Worm (Caenorhabditis elegans) whole organism, L1 larva: ENCODE results near the gene npr-30.

Source experiments
- C16A3.4 ChIP-seq: fragments of 150-350 bp; optimal IDR thresholded peaks from 2 replicates; lab custom pipeline; 2014; ENCODE audit warnings: missing biosample characterization, missing genetic modification characterization
- F16B12.6 ChIP-seq: fragments of 150-350 bp; optimal IDR thresholded peaks from 2 replicates; lab custom pipeline; 2014; ENCODE audit warnings: missing biosample characterization, missing genetic modification characterization
- ama-1 ChIP-seq: fragments of 150-350 bp; optimal IDR thresholded peaks from 2 replicates; lab custom pipeline; 2014
- blmp-1 ChIP-seq: fragments of 150-350 bp; optimal IDR thresholded peaks from 2 replicates; lab custom pipeline; 2014; ENCODE audit warnings: missing biosample characterization, missing genetic modification characterization
- efl-1 ChIP-seq, 4 experiments: fragments of 150-350 bp; optimal IDR thresholded peaks in 3 of 4; peaks in 1 of 4; 1 replicate in 1 of 4; 2 replicates in 3 of 4; lab custom pipeline; 2014; ENCODE audit warnings: missing biosample characterization in 2 of 4, missing genetic modification characterization in 2 of 4, missing genetic modification reagents in 2 of 4
- egl-13 ChIP-seq: sonication (generic microtip); optimal IDR thresholded peaks from 2 replicates; lab custom pipeline; 2016; ENCODE audit warnings: missing genotype, missing genetic modification reagents, missing genetic modification characterization, missing compliant biosample characterization
- elt-3 ChIP-seq, 6 experiments: fragments of 150-350 bp in 1 of 6; sonication (generic microtip); optimal IDR thresholded peaks; 2 replicates each; lab custom pipeline; 2017 to 2018; ENCODE audit warnings: missing biosample characterization in 6 of 6, missing genetic modification characterization in 6 of 6, inconsistent platforms in 1 of 6
- hlh-4 ChIP-seq: sonication (generic microtip); optimal IDR thresholded peaks from 2 replicates; lab custom pipeline; 2016; ENCODE audit warnings: mild to moderate bottlenecking, missing genetic modification characterization, missing compliant biosample characterization
- isw-1 ChIP-seq: fragments of 200-800 bp; sonication (Bioruptor generic); IDR thresholded peaks from 2 replicates; pipeline ENCODE4 v1.3.6; 2022; ENCODE audit warnings: missing genetic modification characterization, missing compliant biosample characterization
- jun-1 ChIP-seq: fragments of 150-350 bp; optimal IDR thresholded peaks from 2 replicates; lab custom pipeline; 2014; ENCODE audit warnings: missing biosample characterization, missing genetic modification reagents, missing genetic modification characterization
- lin-13 ChIP-seq: fragments of 150-350 bp; optimal IDR thresholded peaks from 2 replicates; lab custom pipeline; 2014; ENCODE audit warnings: missing biosample characterization, missing genetic modification reagents, missing genetic modification characterization
- lin-39 ChIP-seq: fragments of 150-350 bp; optimal IDR thresholded peaks from 2 replicates; lab custom pipeline; 2014; ENCODE audit warnings: missing biosample characterization, missing genetic modification reagents, missing genetic modification characterization
- lir-3 ChIP-seq: sonication (generic microtip); optimal IDR thresholded peaks from 2 replicates; lab custom pipeline; 2016; ENCODE audit warnings: mild to moderate bottlenecking, missing genetic modification characterization, moderate library complexity, missing compliant biosample characterization; ENCODE audit not compliant: poor library complexity
- lsy-2 ChIP-seq, 2 experiments: fragments of 150-350 bp; optimal IDR thresholded peaks; 2 replicates each; lab custom pipeline; 2014; ENCODE audit warnings: missing biosample characterization in 2 of 2, missing genetic modification characterization in 2 of 2
- nhr-11 ChIP-seq: fragments of 150-350 bp; optimal IDR thresholded peaks from 2 replicates; lab custom pipeline; 2014; ENCODE audit warnings: missing biosample characterization, missing genetic modification characterization
- nhr-12 ChIP-seq: sonication (generic microtip); optimal IDR thresholded peaks from 2 replicates; lab custom pipeline; 2017; ENCODE audit warnings: missing biosample characterization, missing genetic modification characterization
- nhr-19 ChIP-seq: fragments of 200-800 bp; sonication (Bioruptor generic); conservative IDR thresholded peaks from 2 replicates; pipeline ENCODE4 v1.3.6; 2022; ENCODE audit warnings: missing genetic modification characterization, missing compliant biosample characterization
- nhr-237 ChIP-seq: fragments of 150-350 bp; optimal IDR thresholded peaks from 2 replicates; lab custom pipeline; 2014; ENCODE audit warnings: missing biosample characterization, missing genetic modification characterization
- nhr-76 ChIP-seq: sonication (generic microtip); optimal IDR thresholded peaks from 2 replicates; lab custom pipeline; 2017; ENCODE audit warnings: missing biosample characterization, missing genetic modification characterization
- nhr-77 ChIP-seq: fragments of 150-350 bp; optimal IDR thresholded peaks from 2 replicates; lab custom pipeline; 2014; ENCODE audit warnings: missing biosample characterization, missing genetic modification characterization
- nhr-85 ChIP-seq: sonication (generic microtip); peaks from one replicate; lab custom pipeline; 2016; ENCODE audit warnings: missing genetic modification characterization, inconsistent platforms, missing compliant biosample characterization
- pqm-1 ChIP-seq: sonication (generic microtip); optimal IDR thresholded peaks from 3 replicates; lab custom pipeline; 2017; ENCODE audit warnings: missing biosample characterization, missing genetic modification characterization
- rnt-1 ChIP-seq: sonication (generic microtip); optimal IDR thresholded peaks from 2 replicates; lab custom pipeline; 2016; ENCODE audit warnings: mild to moderate bottlenecking, missing genetic modification characterization, moderate library complexity, missing compliant biosample characterization
- skn-1 ChIP-seq: fragments of 150-350 bp; optimal IDR thresholded peaks from 2 replicates; lab custom pipeline; 2014; ENCODE audit warnings: missing biosample characterization, missing genetic modification characterization
- sox-4 ChIP-seq: sonication (generic microtip); optimal IDR thresholded peaks from 2 replicates; lab custom pipeline; 2016; ENCODE audit warnings: missing genetic modification characterization, missing compliant biosample characterization
- sptf-1 ChIP-seq: fragments of 150-350 bp; optimal IDR thresholded peaks from 2 replicates; lab custom pipeline; 2014; ENCODE audit warnings: missing biosample characterization, missing genetic modification characterization
- swsn-7 ChIP-seq: sonication (generic microtip); optimal IDR thresholded peaks from 2 replicates; lab custom pipeline; 2016; ENCODE audit warnings: missing genetic modification characterization, missing compliant biosample characterization
- tbx-2 ChIP-seq: sonication (generic microtip); optimal IDR thresholded peaks from 2 replicates; lab custom pipeline; 2016; ENCODE audit warnings: missing genetic modification characterization, missing compliant biosample characterization
- unc-62 ChIP-seq: fragments of 150-350 bp; optimal IDR thresholded peaks from 2 replicates; lab custom pipeline; 2014; ENCODE audit warnings: missing biosample characterization, missing genetic modification reagents, missing genetic modification characterization
- unc-86 ChIP-seq: sonication (generic microtip); optimal IDR thresholded peaks from 2 replicates; lab custom pipeline; 2016; ENCODE audit warnings: missing genetic modification characterization, missing compliant biosample characterization
- unc-98 ChIP-seq: fragments of 200-800 bp; sonication (Bioruptor generic); IDR thresholded peaks from 2 replicates; pipeline ENCODE4 v1.3.6; 2022; ENCODE audit warnings: missing genetic modification characterization, missing compliant biosample characterization
- vab-15 ChIP-seq: sonication (generic microtip); optimal IDR thresholded peaks from 2 replicates; lab custom pipeline; 2017; ENCODE audit warnings: missing genotype, mild to moderate bottlenecking, missing genetic modification characterization, missing compliant biosample characterization
- ztf-11 ChIP-seq, 2 experiments: sonication (generic microtip); optimal IDR thresholded peaks; 2 replicates each; lab custom pipeline; 2016 to 2017; ENCODE audit warnings: missing genetic modification characterization in 2 of 2, missing biosample characterization in 1 of 2, missing compliant biosample characterization in 1 of 2

The npr-30 gene

DNA sequence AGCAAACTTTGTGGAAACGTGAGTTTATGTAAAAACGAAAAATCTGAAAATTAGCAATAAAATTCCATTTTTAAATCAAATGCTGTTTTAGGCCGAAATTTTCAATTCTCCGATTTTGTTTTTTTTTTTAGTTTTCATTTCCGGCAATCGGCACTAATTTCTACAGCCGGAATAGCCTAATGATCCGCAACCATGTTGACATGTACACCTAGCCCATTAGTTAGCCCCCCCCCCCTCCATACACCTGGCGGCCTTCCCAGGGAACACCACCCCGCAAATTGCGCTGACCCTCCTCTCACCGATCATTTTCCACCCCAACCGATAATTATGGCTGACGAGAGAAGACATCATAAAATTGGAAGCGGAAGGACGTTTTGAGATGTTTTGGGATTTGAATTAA lies 36.4 kb downstream of the npr-30 start:
- no peak for TF ChIP-seq tbx-2 (tag; lab: Kevin White, UChicago)
- peak; percentile 30 for TF ChIP-seq blmp-1 (tag; lab: Kevin White, UChicago)

DNA sequence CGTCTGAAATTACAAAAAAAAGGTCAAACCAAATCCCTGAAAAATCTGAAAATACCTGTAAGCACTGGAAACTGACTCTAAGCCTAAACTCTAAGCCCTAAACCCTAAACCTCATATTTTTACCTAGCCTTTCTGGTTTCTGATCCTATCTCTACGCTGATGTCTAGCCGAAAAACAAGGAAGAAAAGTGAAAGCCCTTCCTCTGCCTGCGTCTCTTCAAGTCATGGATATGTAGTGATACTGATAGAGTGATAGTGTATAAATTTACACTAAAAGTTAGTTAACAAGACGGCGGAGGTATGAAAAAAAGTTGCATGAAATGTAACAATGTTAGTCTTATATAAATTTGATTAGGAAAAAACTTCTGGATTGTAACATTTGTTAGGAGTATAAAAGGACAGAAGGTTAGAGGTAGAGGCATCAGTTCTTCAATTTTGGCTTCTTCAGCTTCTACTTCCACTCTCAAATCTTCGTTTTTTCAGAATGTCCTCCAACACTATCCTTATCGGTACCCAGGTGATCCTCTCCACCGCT lies 37.5 kb downstream of the npr-30 start, which contains the start of gene col-88:
col-88 (plus strand) TSS at position 484 of the 534 bp plus-strand sequence.
- TF ChIP-seq unc-86 (tag; lab: Kevin White, UChicago): no peak
- peak; percentile 97 for TF ChIP-seq blmp-1 (tag; lab: Kevin White, UChicago)
- peak in 1 of 6 experiments; percentile 54 for TF ChIP-seq elt-3 (tag; optimal IDR thresholded peaks at IDR 0.05; lab: Kevin White, UChicago)

DNA sequence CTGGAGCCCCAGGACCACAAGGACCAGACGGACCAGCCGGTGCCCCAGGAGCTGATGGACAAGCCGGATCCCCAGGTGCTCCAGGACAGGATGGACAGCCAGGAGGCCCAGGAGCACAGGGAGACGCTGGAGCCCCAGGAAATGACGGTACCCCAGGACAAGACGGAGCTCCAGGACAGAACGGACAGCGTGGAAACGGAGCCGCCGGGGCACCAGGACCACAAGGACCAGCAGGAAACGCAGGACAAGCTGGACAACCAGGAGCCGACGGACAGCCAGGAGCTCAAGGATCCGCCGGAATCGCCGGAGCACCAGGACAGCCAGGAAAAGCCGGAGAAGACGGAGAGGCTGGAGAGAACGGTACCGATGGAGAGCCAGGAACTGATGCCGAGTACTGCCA lies 38.4 kb downstream of the npr-30 start:
- TF ChIP-seq efl-1 (optimal IDR thresholded peaks at IDR 0.05; lab: Kevin White, UChicago) (no peak), efl-1 (GFP tag; optimal IDR thresholded peaks at IDR 0.05 in 1 of 2; lab: Kevin White, UChicago) (peak in 1 of 2 experiments; percentile 65), nhr-76 (tag; lab: Kevin White, UChicago) (no peak)

DNA sequence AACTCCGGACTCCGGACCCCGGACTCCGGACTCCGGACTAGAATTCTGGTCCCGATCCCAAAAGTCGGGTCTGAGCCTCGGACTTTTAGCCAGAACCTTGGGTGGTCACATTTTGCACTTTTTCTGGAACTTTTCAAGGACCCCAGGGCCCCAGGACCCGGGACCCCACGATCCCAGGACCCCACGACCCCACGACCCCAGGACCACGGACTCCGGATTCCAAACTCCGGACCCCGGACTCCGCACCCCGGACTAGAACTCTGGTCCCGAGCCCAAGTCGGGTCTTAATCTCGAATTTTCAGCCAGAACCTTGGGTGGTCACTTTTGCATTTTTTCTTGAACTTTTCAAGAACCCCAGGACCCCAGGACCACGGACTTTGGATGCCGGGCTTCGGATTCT lies 39.6 kb downstream of the npr-30 start:
- TF ChIP-seq lin-39 (tag; lab: Kevin White, UChicago): no peak
- TF ChIP-seq jun-1 (tag; lab: Kevin White, UChicago): no peak
- no peak for TF ChIP-seq egl-13
- TF ChIP-seq efl-1 (optimal IDR thresholded peaks at IDR 0.05; lab: Kevin White, UChicago): no peak
- peak in 1 of 2 experiments; percentile 23 for TF ChIP-seq efl-1 (GFP tag; optimal IDR thresholded peaks at IDR 0.05 in 1 of 2; lab: Kevin White, UChicago)
- no peak for TF ChIP-seq ztf-11 (tag; optimal IDR thresholded peaks at IDR 0.05; lab: Kevin White, UChicago)

DNA sequence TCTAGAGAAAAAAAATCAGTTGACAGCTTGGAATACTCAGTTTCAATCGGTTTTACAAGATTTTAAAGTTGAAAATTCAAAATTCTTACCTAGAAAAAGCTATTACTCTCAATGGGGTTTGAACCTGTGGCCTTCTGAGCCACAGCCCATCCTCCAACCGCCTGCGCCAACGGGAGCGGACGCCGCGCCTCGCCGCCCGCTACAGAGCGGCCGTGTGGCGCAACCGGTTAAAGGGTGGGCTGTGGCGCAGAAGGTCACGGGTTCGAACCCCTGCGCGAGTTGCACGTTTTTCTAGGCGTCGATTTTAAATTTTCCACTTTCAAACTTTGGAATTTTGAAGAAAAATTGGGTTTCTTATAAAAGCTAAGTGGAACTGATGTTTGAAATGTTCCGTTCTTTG lies 45.2 kb downstream of the npr-30 start:
- TF ChIP-seq sptf-1 (no peak), lin-13 (GFP tag; lab: Kevin White, UChicago) (no peak), isw-1 (no peak), nhr-12 (tag; lab: Kevin White, UChicago) (no peak), ztf-11 (tag; optimal IDR thresholded peaks at IDR 0.05; lab: Kevin White, UChicago) (no peak), swsn-7 (tag; lab: Kevin White, UChicago) (no peak), F16B12.6 (tag; lab: Kevin White, UChicago) (no peak)

DNA sequence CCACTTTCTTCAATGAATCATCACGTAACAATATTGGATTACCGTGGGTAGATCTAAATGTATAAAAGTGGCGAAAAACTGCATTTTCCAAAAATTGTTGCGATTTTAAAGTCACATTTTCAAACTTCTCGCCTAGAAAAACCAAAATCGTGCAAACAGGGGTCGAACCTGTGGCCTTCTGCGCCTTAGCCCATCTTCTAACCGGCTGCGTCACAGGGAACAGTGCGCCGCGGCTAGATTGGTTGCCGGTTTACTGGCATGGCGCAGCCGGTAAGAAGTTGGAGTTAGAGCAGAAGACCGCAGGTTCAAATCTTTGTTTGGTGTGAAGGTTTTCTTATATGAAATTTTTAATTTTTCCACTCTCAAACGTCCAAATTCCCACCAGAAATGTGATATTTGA lies 45.9 kb downstream of the npr-30 start:
- TF ChIP-seq hlh-4 (tag; lab: Kevin White, UChicago) (no peak), nhr-19 (GFP tag; lab: Robert Waterston, UW) (no peak), unc-62 (GFP tag; lab: Kevin White, UChicago) (no peak)

DNA sequence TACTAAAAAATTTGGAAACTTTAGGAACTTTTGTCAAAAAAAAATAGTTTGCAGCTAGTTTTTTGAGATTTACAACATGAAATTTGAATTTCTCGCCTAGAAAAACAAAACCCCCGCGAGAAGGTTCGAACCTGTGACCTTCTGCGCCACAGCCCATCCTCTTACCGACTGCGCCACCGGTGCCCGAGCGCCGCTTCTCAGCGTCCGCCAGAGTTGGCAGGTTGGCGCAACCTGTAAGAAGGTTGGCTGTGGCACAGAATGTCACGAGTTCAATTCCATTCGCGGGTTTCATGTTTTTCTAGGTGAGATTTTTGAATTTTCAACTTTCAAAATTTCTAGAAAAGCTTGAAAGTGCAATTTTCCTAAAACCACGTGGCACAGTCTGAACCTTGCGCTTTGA lies 47.3 kb downstream of the npr-30 start:
- TF ChIP-seq nhr-237 (no peak), nhr-85 (tag; lab: Kevin White, UChicago) (peak; percentile 32), nhr-11 (tag; lab: Kevin White, UChicago) (no peak), lir-3 (tag; lab: Kevin White, UChicago) (no peak), sptf-1 (no peak), blmp-1 (tag; lab: Kevin White, UChicago) (no peak), efl-1 (optimal IDR thresholded peaks at IDR 0.05; lab: Kevin White, UChicago) (no peak), efl-1 (GFP tag; optimal IDR thresholded peaks at IDR 0.05 in 1 of 2; lab: Kevin White, UChicago) (peak in 1 of 2 experiments; percentile 10), unc-98 (no peak)

DNA sequence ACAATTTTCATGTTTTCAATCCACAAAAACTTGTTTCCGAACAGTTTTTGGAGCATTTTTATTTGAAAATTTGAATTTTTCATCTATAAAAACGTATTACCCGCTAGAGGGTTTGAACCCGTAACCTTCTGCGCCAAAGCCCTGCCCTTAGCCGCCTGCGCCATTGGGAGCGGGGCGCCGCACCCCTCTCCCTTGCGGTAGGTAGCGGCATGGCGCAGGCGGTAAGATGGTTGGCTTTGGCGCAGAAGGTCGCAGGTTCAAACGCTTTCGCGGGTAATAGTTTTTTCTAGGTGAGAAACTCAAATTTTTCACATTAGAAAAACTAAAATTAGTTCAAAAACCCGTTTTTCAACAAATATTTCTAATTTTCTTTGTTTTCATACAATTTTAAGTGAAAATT lies 48.5 kb downstream of the npr-30 start:
- TF ChIP-seq nhr-77 (tag; lab: Kevin White, UChicago) (no peak), sox-4 (tag; lab: Kevin White, UChicago) (no peak), ama-1 (lab: Kevin White, UChicago) (no peak), C16A3.4 (no peak), pqm-1 (tag; lab: Kevin White, UChicago) (no peak), lsy-2 (tag; optimal IDR thresholded peaks at IDR 0.05; lab: Kevin White, UChicago) (no peak), rnt-1 (no peak), skn-1 (tag; lab: Kevin White, UChicago) (no peak), egl-13 (no peak), vab-15 (no peak)
